Worm (Caenorhabditis elegans) whole organism, late embryonic: ENCODE results near the gene D2096.6.
A peak's percentile ranks its signal among the peaks of the same experiment; 100 is the strongest.

Experiments
- C08G9.2 ChIP-seq: sonication (generic microtip); optimal IDR thresholded peaks from 2 replicates; lab custom pipeline; 2016; ENCODE audit warnings: mild to moderate bottlenecking, missing genetic modification characterization, moderate library complexity, missing compliant biosample characterization
- F13H6.1 ChIP-seq: sonication (generic microtip); optimal IDR thresholded peaks from 2 replicates; lab custom pipeline; 2016; ENCODE audit warnings: missing genetic modification characterization, missing compliant biosample characterization
- ama-1 ChIP-seq: fragments of 150-350 bp; optimal IDR thresholded peaks from 2 replicates; lab custom pipeline; 2014
- ceh-14 ChIP-seq: sonication (generic microtip); optimal IDR thresholded peaks from 2 replicates; lab custom pipeline; 2016; ENCODE audit warnings: missing genotype, missing genetic modification characterization, missing compliant biosample characterization
- ceh-19 ChIP-seq: fragments of 200-800 bp; sonication (Bioruptor generic); optimal IDR thresholded peaks from 2 replicates; lab custom pipeline; 2018; ENCODE audit warnings: mild to moderate bottlenecking, missing genetic modification characterization, missing compliant biosample characterization
- ceh-2 ChIP-seq: sonication (generic microtip); optimal IDR thresholded peaks from 2 replicates; lab custom pipeline; 2016; ENCODE audit warnings: missing genotype, missing genetic modification characterization, missing compliant biosample characterization
- ceh-30 ChIP-seq: fragments of 150-350 bp; optimal IDR thresholded peaks from 2 replicates; lab custom pipeline; 2014; ENCODE audit warnings: missing biosample characterization, missing genetic modification characterization
- ceh-31 ChIP-seq: sonication (generic microtip); optimal IDR thresholded peaks from 2 replicates; lab custom pipeline; 2016; ENCODE audit warnings: missing genetic modification characterization, missing compliant biosample characterization
- ceh-34 ChIP-seq: sonication (generic microtip); optimal IDR thresholded peaks from 2 replicates; lab custom pipeline; 2016; ENCODE audit warnings: mild to moderate bottlenecking, missing genetic modification characterization, missing compliant biosample characterization
- ceh-9 ChIP-seq: sonication (generic microtip); optimal IDR thresholded peaks from 2 replicates; lab custom pipeline; 2016; ENCODE audit warnings: mild to moderate bottlenecking, missing genetic modification characterization, inconsistent platforms, missing compliant biosample characterization
- dve-1 ChIP-seq: sonication (generic microtip); optimal IDR thresholded peaks from 2 replicates; lab custom pipeline; 2017; ENCODE audit warnings: antibody characterized with exemption, mild to moderate bottlenecking, missing genetic modification characterization, missing compliant biosample characterization
- elt-2 ChIP-seq: sonication (generic microtip); optimal IDR thresholded peaks from 2 replicates; lab custom pipeline; 2016; ENCODE audit warnings: missing genetic modification reagents, missing genetic modification characterization, missing compliant biosample characterization
- elt-4 ChIP-seq: sonication (generic microtip); optimal IDR thresholded peaks from 2 replicates; lab custom pipeline; 2016; ENCODE audit warnings: missing genetic modification characterization, missing compliant biosample characterization
- fax-1 ChIP-seq: sonication (generic microtip); optimal IDR thresholded peaks from 2 replicates; lab custom pipeline; 2016; ENCODE audit warnings: missing genotype, missing genetic modification characterization, missing compliant biosample characterization
- fkh-10 ChIP-seq: fragments of 150-350 bp; optimal IDR thresholded peaks from 2 replicates; lab custom pipeline; 2014; ENCODE audit warnings: missing biosample characterization, missing genetic modification reagents, missing genetic modification characterization
- fkh-6 ChIP-seq: sonication (generic microtip); optimal IDR thresholded peaks from 2 replicates; lab custom pipeline; 2016; ENCODE audit warnings: missing genetic modification characterization, missing compliant biosample characterization
- gmeb-2 ChIP-seq: sonication (generic microtip); optimal IDR thresholded peaks from 2 replicates; lab custom pipeline; 2016; ENCODE audit warnings: missing genetic modification characterization, inconsistent platforms, missing compliant biosample characterization
- hlh-15 ChIP-seq: sonication (generic microtip); optimal IDR thresholded peaks from 2 replicates; lab custom pipeline; 2016; ENCODE audit warnings: missing genetic modification characterization, missing compliant biosample characterization
- hlh-30 ChIP-seq: sonication (generic microtip); optimal IDR thresholded peaks from 2 replicates; lab custom pipeline; 2017; ENCODE audit warnings: antibody characterized with exemption, missing genetic modification characterization, missing compliant biosample characterization; ENCODE audit not compliant: insufficient read depth
- madf-2 ChIP-seq: sonication (generic microtip); optimal IDR thresholded peaks from 2 replicates; lab custom pipeline; 2017; ENCODE audit warnings: missing genetic modification characterization, missing compliant biosample characterization
- mec-3 ChIP-seq: sonication (generic microtip); optimal IDR thresholded peaks from 2 replicates; lab custom pipeline; 2016; ENCODE audit warnings: borderline replicate concordance, missing genetic modification characterization, missing compliant biosample characterization
- nfya-1 ChIP-seq: sonication (generic microtip); optimal IDR thresholded peaks from 2 replicates; lab custom pipeline; 2017; ENCODE audit warnings: missing genetic modification characterization, mild to moderate bottlenecking, missing compliant biosample characterization, antibody characterized with exemption, moderate library complexity
- nhr-11 ChIP-seq: fragments of 150-350 bp; optimal IDR thresholded peaks from 2 replicates; lab custom pipeline; 2014; ENCODE audit warnings: missing biosample characterization, missing genetic modification characterization
- npax-4 ChIP-seq: sonication (generic microtip); optimal IDR thresholded peaks from 2 replicates; lab custom pipeline; 2016; ENCODE audit warnings: missing genetic modification characterization, missing compliant biosample characterization
- odd-2 ChIP-seq: sonication (generic microtip); optimal IDR thresholded peaks from 2 replicates; lab custom pipeline; 2017; ENCODE audit warnings: antibody characterized with exemption, mild to moderate bottlenecking, missing genetic modification characterization, missing compliant biosample characterization
- pat-9 ChIP-seq: fragments of 200-800 bp; sonication (Bioruptor generic); optimal IDR thresholded peaks from 2 replicates; lab custom pipeline; 2018; ENCODE audit warnings: mild to moderate bottlenecking, missing genetic modification characterization, moderate library complexity, missing compliant biosample characterization
- pax-1 ChIP-seq: fragments of 150-350 bp; optimal IDR thresholded peaks from 2 replicates; lab custom pipeline; 2014; ENCODE audit warnings: missing biosample characterization, missing genetic modification characterization
- pha-2 ChIP-seq: sonication (generic microtip); optimal IDR thresholded peaks from 2 replicates; lab custom pipeline; 2017; ENCODE audit warnings: mild to moderate bottlenecking, missing genetic modification characterization, missing compliant biosample characterization
- pros-1 ChIP-seq: fragments of 150-350 bp; optimal IDR thresholded peaks from 2 replicates; lab custom pipeline; 2014; ENCODE audit warnings: missing biosample characterization, missing genetic modification reagents, missing genetic modification characterization
- ref-2 ChIP-seq: sonication (generic microtip); optimal IDR thresholded peaks from 2 replicates; lab custom pipeline; 2016; ENCODE audit warnings: missing genetic modification characterization, missing compliant biosample characterization
- rnt-1 ChIP-seq: sonication (generic microtip); optimal IDR thresholded peaks from 2 replicates; lab custom pipeline; 2016; ENCODE audit warnings: missing genetic modification characterization, missing compliant biosample characterization
- sdc-2 ChIP-seq: sonication (generic microtip); optimal IDR thresholded peaks from 2 replicates; lab custom pipeline; 2016; ENCODE audit warnings: missing genotype, missing genetic modification characterization, missing compliant biosample characterization
- sox-2 ChIP-seq: fragments of 200-800 bp; sonication (Bioruptor generic); IDR thresholded peaks from 2 replicates; pipeline ENCODE4 v1.3.6; 2022; ENCODE audit warnings: missing genetic modification reagents, missing genetic modification characterization, missing compliant biosample characterization
- sox-4 ChIP-seq: sonication (generic microtip); optimal IDR thresholded peaks from 2 replicates; lab custom pipeline; 2017; ENCODE audit warnings: mild to moderate bottlenecking, missing genetic modification characterization, inconsistent platforms, missing compliant biosample characterization
- syd-9 ChIP-seq: sonication (generic microtip); optimal IDR thresholded peaks from 2 replicates; lab custom pipeline; 2016; ENCODE audit warnings: mild to moderate bottlenecking, missing genetic modification characterization, moderate library complexity, missing compliant biosample characterization
- tbx-2 ChIP-seq: sonication (generic microtip); optimal IDR thresholded peaks from 2 replicates; lab custom pipeline; 2016; ENCODE audit warnings: missing genetic modification characterization, missing compliant biosample characterization
- tbx-7 ChIP-seq: sonication (generic microtip); optimal IDR thresholded peaks from 2 replicates; lab custom pipeline; 2016; ENCODE audit warnings: missing genotype, missing genetic modification characterization, missing compliant biosample characterization
- unc-55 ChIP-seq: sonication (generic microtip); optimal IDR thresholded peaks from 2 replicates; lab custom pipeline; 2017; ENCODE audit warnings: missing biosample characterization, missing genetic modification reagents, missing genetic modification characterization
- unc-86 ChIP-seq: sonication (generic microtip); optimal IDR thresholded peaks from 2 replicates; lab custom pipeline; 2016; ENCODE audit warnings: missing genetic modification characterization, missing compliant biosample characterization
- zip-5 ChIP-seq: sonication (generic microtip); optimal IDR thresholded peaks from 2 replicates; lab custom pipeline; 2016; ENCODE audit warnings: missing genetic modification characterization, missing compliant biosample characterization
- ztf-16 ChIP-seq: sonication (generic microtip); optimal IDR thresholded peaks from 2 replicates; lab custom pipeline; 2017; ENCODE audit warnings: missing genetic modification characterization, missing compliant biosample characterization

The D2096.6 gene

ce11 chrIV:8339636-8340035 is 29.4 kb downstream of the D2096.6 start, which contains the start of gene lgc-6:
Gene lgc-6, plus strand, starts transcription at chrIV:8339936.
- TF ChIP-seq fax-1 (tag; lab: Kevin White, UChicago) (no peak), mec-3 (tag; lab: Kevin White, UChicago) (no peak), ceh-19 (GFP tag; lab: Kevin White, UChicago) (no peak), ceh-30 (tag; lab: Kevin White, UChicago) (no peak), sox-4 (tag; lab: Kevin White, UChicago) (no peak), ceh-14 (tag; lab: Kevin White, UChicago) (no peak), madf-2 (no peak), hlh-15 (tag; lab: Kevin White, UChicago) (no peak), odd-2 (no peak), elt-2 (tag; lab: Kevin White, UChicago) (no peak), pat-9 (tag; lab: Kevin White, UChicago) (no peak), ceh-9 (no peak), F13H6.1 (tag; lab: Kevin White, UChicago) (no peak), gmeb-2 (tag; lab: Kevin White, UChicago) (no peak), unc-86 (tag; lab: Kevin White, UChicago) (no peak), elt-4 (tag; lab: Kevin White, UChicago) (no peak), pax-1 (no peak), C08G9.2 (tag; lab: Kevin White, UChicago) (no peak)

- TF ChIP-seq dve-1 (tag; lab: Kevin White, UChicago) = peak; percentile 34
- TF ChIP-seq tbx-7 (tag; lab: Kevin White, UChicago) = peak; percentile 79
- TF ChIP-seq ceh-31 = peak; percentile 86
- peak; percentile 24 for TF ChIP-seq C08G9.2 (tag; lab: Kevin White, UChicago)
- TF ChIP-seq fkh-6 (tag; lab: Kevin White, UChicago) = peak; percentile 26
- peak; percentile 5 for TF ChIP-seq pros-1 (tag; lab: Kevin White, UChicago)
- TF ChIP-seq ceh-30 (tag; lab: Kevin White, UChicago) = no peak
- peak; percentile 35 for TF ChIP-seq pha-2
- peak; percentile 89 for TF ChIP-seq ama-1 (lab: Kevin White, UChicago)
- TF ChIP-seq ztf-16 (tag; lab: Kevin White, UChicago) = peak; percentile 66
- TF ChIP-seq sox-2 (GFP tag; lab: Robert Waterston, UW) = peak; percentile 83
- no peak for TF ChIP-seq npax-4 (tag; lab: Kevin White, UChicago)
- peak; percentile 3 for TF ChIP-seq gmeb-2 (tag; lab: Kevin White, UChicago)
- peak; percentile 43 for TF ChIP-seq elt-2 (tag; lab: Kevin White, UChicago)
- peak; percentile 52 for TF ChIP-seq ceh-2
- no peak for TF ChIP-seq hlh-15 (tag; lab: Kevin White, UChicago)
- peak; percentile 56 for TF ChIP-seq sdc-2
- peak; percentile 85 for TF ChIP-seq ceh-34 (tag; lab: Kevin White, UChicago)
- peak; percentile 85 for TF ChIP-seq pax-1
- TF ChIP-seq syd-9 (tag; lab: Kevin White, UChicago) = no peak
- peak; percentile 41 for TF ChIP-seq pat-9 (tag; lab: Kevin White, UChicago)
- TF ChIP-seq ceh-19 (GFP tag; lab: Kevin White, UChicago) = no peak
- peak; percentile 81 for TF ChIP-seq tbx-2 (tag; lab: Kevin White, UChicago)
- peak; percentile 90 for TF ChIP-seq ref-2 (tag; lab: Kevin White, UChicago)
- TF ChIP-seq nfya-1 (tag; lab: Kevin White, UChicago) = peak; percentile 75
- no peak for TF ChIP-seq zip-5
- peak; percentile 34 for TF ChIP-seq rnt-1 (tag; lab: Kevin White, UChicago)
- TF ChIP-seq hlh-30 = peak; percentile 83
- peak; percentile 19 for TF ChIP-seq unc-55 (GFP tag; lab: Kevin White, UChicago)
Observed at ce11 chrIV:8333988-8334863, 34.8 kb downstream of the D2096.6 start, which contains the start of gene his-32. Gene his-32, plus strand, starts transcription at chrIV:8334305.

- TF ChIP-seq nfya-1 (tag; lab: Kevin White, UChicago) (no peak), pax-1 (no peak), ceh-34 (tag; lab: Kevin White, UChicago) (no peak), nhr-11 (tag; lab: Kevin White, UChicago) (no peak), fkh-10 (GFP tag; lab: Kevin White, UChicago) (no peak)
Observed at ce11 chrIV:8333954-8333987, 35.3 kb downstream of the D2096.6 start, which contains the start of gene his-31. Gene his-31, minus strand, starts transcription at chrIV:8333983.
